Fruit fly (Drosophila melanogaster) whole organism, embryonic: ENCODE measurements around the gene Coq2.

Experiments
- Atf3 ChIP-seq: fragments of 200-800 bp; sonication (Bioruptor generic); optimal IDR thresholded peaks from 3 replicates; lab custom pipeline; 2016; ENCODE audit warnings: missing biosample characterization, missing genetic modification characterization
- CG12299 ChIP-seq: fragments of 200-800 bp; sonication (Bioruptor generic); optimal IDR thresholded peaks from 2 replicates; lab custom pipeline; 2018; ENCODE audit warnings: missing biosample characterization, mild to moderate bottlenecking, missing genetic modification characterization
- CG12391 ChIP-seq: fragments of 200-800 bp; sonication (Bioruptor generic); optimal IDR thresholded peaks from 3 replicates; lab custom pipeline; 2018; ENCODE audit warnings: missing biosample characterization, mild to moderate bottlenecking, missing genetic modification characterization, moderate library complexity
- CG12744 ChIP-seq: fragments of 200-800 bp; sonication (Bioruptor generic); optimal IDR thresholded peaks from 2 replicates; lab custom pipeline; 2016; ENCODE audit warnings: missing biosample characterization, missing genetic modification characterization
- CG12769 ChIP-seq: fragments of 200-800 bp; sonication (Bioruptor generic); optimal IDR thresholded peaks from 2 replicates; lab custom pipeline; 2019; ENCODE audit warnings: missing biosample characterization, mild to moderate bottlenecking, missing genetic modification characterization, moderate library complexity
- CG13123 ChIP-seq: fragments of 200-800 bp; sonication (Bioruptor generic); optimal IDR thresholded peaks from 2 replicates; lab custom pipeline; 2016; ENCODE audit warnings: missing biosample characterization, missing genetic modification characterization
- CG13424 ChIP-seq: fragments of 200-800 bp; sonication (Bioruptor generic); optimal IDR thresholded peaks from 2 replicates; lab custom pipeline; 2019; ENCODE audit warnings: missing biosample characterization, mild to moderate bottlenecking, missing genetic modification characterization, moderate library complexity
- CG16779 ChIP-seq: fragments of 200-800 bp; sonication (Bioruptor generic); IDR thresholded peaks from 2 replicates; pipeline ENCODE4 v1.3.6; 2022; ENCODE audit warnings: missing biosample characterization, missing genetic modification characterization
- CG17359 ChIP-seq: fragments of 200-800 bp; sonication (Bioruptor generic); optimal IDR thresholded peaks from 3 replicates; lab custom pipeline; 2018; ENCODE audit warnings: missing biosample characterization, mild to moderate bottlenecking, missing genetic modification characterization, moderate library complexity
- CG17568 ChIP-seq: fragments of 200-800 bp; sonication (Bioruptor generic); optimal IDR thresholded peaks from 2 replicates; lab custom pipeline; 2018; ENCODE audit warnings: missing biosample characterization, mild to moderate bottlenecking, missing genetic modification characterization, moderate library complexity
- CG31388 ChIP-seq: fragments of 200-800 bp; sonication (Bioruptor generic); optimal IDR thresholded peaks from 2 replicates; lab custom pipeline; 2016; ENCODE audit warnings: missing biosample characterization, missing genetic modification characterization
- CG3847 ChIP-seq: fragments of 200-800 bp; sonication (Bioruptor generic); IDR thresholded peaks from 2 replicates; pipeline ENCODE4 v1.3.6; 2022; ENCODE audit warnings: missing biosample characterization, missing genetic modification characterization
- CG4424 ChIP-seq: fragments of 200-800 bp; sonication (Bioruptor generic); optimal IDR thresholded peaks from 3 replicates; lab custom pipeline; 2016; ENCODE audit warnings: missing biosample characterization, missing genetic modification characterization
- CG6272 ChIP-seq: fragments of 200-800 bp; sonication (Bioruptor generic); IDR thresholded peaks from 2 replicates; pipeline ENCODE4 v1.3.6; 2022; ENCODE audit warnings: missing biosample characterization, missing genetic modification characterization
- CTCF ChIP-seq: fragments of 200-800 bp; sonication (Bioruptor generic); optimal IDR thresholded peaks from 2 replicates; lab custom pipeline; 2017; ENCODE audit warnings: missing biosample characterization, mild to moderate bottlenecking, missing genetic modification characterization, moderate library complexity
- Camta ChIP-seq: fragments of 200-800 bp; sonication (Bioruptor generic); optimal IDR thresholded peaks from 2 replicates; lab custom pipeline; 2016; ENCODE audit warnings: missing biosample characterization, missing genetic modification characterization
- CoRest ChIP-seq: fragments of 200-800 bp; sonication (Bioruptor generic); optimal IDR thresholded peaks from 3 replicates; lab custom pipeline; 2018; ENCODE audit warnings: missing biosample characterization, mild to moderate bottlenecking, missing genetic modification characterization, moderate library complexity
- Dll ChIP-seq: fragments of 200-800 bp; sonication (Bioruptor generic); IDR thresholded peaks from 4 replicates; pipeline ENCODE4 v1.3.6; 2022; ENCODE audit warnings: missing biosample characterization, missing genetic modification characterization; ENCODE audit not compliant: partially characterized antibody
- Doc2 ChIP-seq: fragments of 200-800 bp; sonication (Bioruptor generic); IDR thresholded peaks from 2 replicates; pipeline ENCODE4 v1.3.6; 2022; ENCODE audit warnings: missing biosample characterization, missing genetic modification characterization
- Fer1 ChIP-seq: fragments of 200-800 bp; sonication (Bioruptor generic); optimal IDR thresholded peaks from 2 replicates; lab custom pipeline; 2017; ENCODE audit warnings: missing biosample characterization, mild to moderate bottlenecking, missing genetic modification characterization
- Fer3 ChIP-seq: fragments of 200-800 bp; sonication (Bioruptor generic); optimal IDR thresholded peaks from 2 replicates; lab custom pipeline; 2018; ENCODE audit warnings: missing biosample characterization, mild to moderate bottlenecking, missing genetic modification characterization, moderate library complexity
- GATAe ChIP-seq: fragments of 200-800 bp; sonication (Bioruptor generic); conservative IDR thresholded peaks from 2 replicates; pipeline ENCODE4 v1.3.6; 2022; ENCODE audit warnings: missing biosample characterization, missing genetic modification characterization
- H15 ChIP-seq: fragments of 200-800 bp; sonication (Bioruptor generic); IDR thresholded peaks from 3 replicates; pipeline ENCODE4 v1.3.6; 2022; ENCODE audit warnings: missing biosample characterization, missing genetic modification characterization
- Lhr ChIP-seq: fragments of 200-800 bp; sonication (Bioruptor generic); optimal IDR thresholded peaks from 3 replicates; lab custom pipeline; 2017; ENCODE audit warnings: mild to moderate bottlenecking, missing biosample characterization, missing genetic modification reagents, missing genetic modification characterization
- Meics ChIP-seq: fragments of 200-800 bp; sonication (Bioruptor generic); optimal IDR thresholded peaks from 2 replicates; lab custom pipeline; 2017; ENCODE audit warnings: missing biosample characterization, mild to moderate bottlenecking, missing genetic modification characterization
- Myb ChIP-seq: fragments of 200-800 bp; sonication (Bioruptor generic); optimal IDR thresholded peaks from 2 replicates; lab custom pipeline; 2016; ENCODE audit warnings: missing biosample characterization, missing genetic modification characterization
- Nf-YB ChIP-seq: fragments of 200-800 bp; sonication (Bioruptor generic); optimal IDR thresholded peaks from 3 replicates; lab custom pipeline; 2019; ENCODE audit warnings: missing biosample characterization, mild to moderate bottlenecking, missing genetic modification characterization, moderate library complexity
- Optix ChIP-seq: fragments of 200-800 bp; sonication (Bioruptor generic); IDR thresholded peaks from 3 replicates; pipeline ENCODE4 v1.3.6; 2022; ENCODE audit warnings: missing biosample characterization, missing genetic modification characterization
- Rx ChIP-seq: fragments of 200-800 bp; sonication (Bioruptor generic); IDR thresholded peaks from 2 replicates; pipeline ENCODE4 v1.3.6; 2022; ENCODE audit warnings: missing biosample characterization, missing genetic modification characterization
- Vsx1 ChIP-seq: fragments of 200-800 bp; sonication (Bioruptor generic); optimal IDR thresholded peaks from 2 replicates; lab custom pipeline; 2017; ENCODE audit warnings: missing biosample characterization, mild to moderate bottlenecking, missing genetic modification characterization, missing genetic modification reagents
- Xrp1 ChIP-seq: fragments of 200-800 bp; sonication (Bioruptor generic); IDR thresholded peaks from 2 replicates; pipeline ENCODE4 v1.3.6; 2022; ENCODE audit warnings: missing biosample characterization, missing genetic modification characterization
- chinmo ChIP-seq: fragments of 200-800 bp; sonication (Bioruptor generic); IDR thresholded peaks from 4 replicates; pipeline ENCODE4 v1.3.6; 2022; ENCODE audit warnings: missing biosample characterization, missing genetic modification characterization; ENCODE audit not compliant: partially characterized antibody
- cwo ChIP-seq: fragments of 200-800 bp; sonication (Bioruptor generic); optimal IDR thresholded peaks from 3 replicates; lab custom pipeline; 2017; ENCODE audit warnings: missing biosample characterization, missing genetic modification characterization, mild to moderate bottlenecking, moderate library complexity, missing genetic modification reagents
- dmrt11E ChIP-seq: fragments of 200-800 bp; sonication (Bioruptor generic); optimal IDR thresholded peaks from 3 replicates; lab custom pipeline; 2018; ENCODE audit warnings: missing biosample characterization, mild to moderate bottlenecking, missing genetic modification characterization, moderate library complexity
- dysf ChIP-seq: fragments of 200-800 bp; sonication (Bioruptor generic); IDR thresholded peaks from 3 replicates; pipeline ENCODE4 v1.3.6; 2022; ENCODE audit warnings: missing biosample characterization, missing genetic modification characterization
- ftz-f1 ChIP-seq: fragments of 200-800 bp; sonication (Bioruptor generic); optimal IDR thresholded peaks from 2 replicates; lab custom pipeline; 2016; ENCODE audit warnings: missing biosample characterization, missing genetic modification characterization
- gro ChIP-seq: fragments of 200-800 bp; sonication (Bioruptor generic); optimal IDR thresholded peaks from 2 replicates; lab custom pipeline; 2016; ENCODE audit warnings: missing biosample characterization, missing genetic modification characterization
- gsb-n ChIP-seq: fragments of 200-800 bp; sonication (Bioruptor generic); optimal IDR thresholded peaks from 3 replicates; lab custom pipeline; 2018; ENCODE audit warnings: missing biosample characterization, mild to moderate bottlenecking, missing genetic modification characterization
- gt ChIP-seq: fragments of 200-800 bp; sonication (Bioruptor generic); IDR thresholded peaks from 2 replicates; pipeline ENCODE4 v1.3.6; 2022; ENCODE audit warnings: missing biosample characterization, missing genetic modification characterization
- ham ChIP-seq: fragments of 200-800 bp; sonication (Bioruptor generic); IDR thresholded peaks from 2 replicates; pipeline ENCODE4 v1.3.6; 2022; ENCODE audit warnings: missing biosample characterization, missing genetic modification characterization
- kni ChIP-seq: fragments of 200-800 bp; sonication (Bioruptor generic); optimal IDR thresholded peaks from 3 replicates; lab custom pipeline; 2017; ENCODE audit warnings: mild to moderate bottlenecking, missing biosample characterization, missing genetic modification reagents, missing genetic modification characterization
- onecut ChIP-seq: fragments of 200-800 bp; sonication (Bioruptor generic); IDR thresholded peaks from 2 replicates; pipeline ENCODE4 v1.3.6; 2022; ENCODE audit warnings: missing biosample characterization, missing genetic modification characterization
- pita ChIP-seq: fragments of 200-800 bp; sonication (Bioruptor generic); optimal IDR thresholded peaks from 2 replicates; lab custom pipeline; 2017; ENCODE audit warnings: missing biosample characterization, mild to moderate bottlenecking, missing genetic modification characterization
- pum ChIP-seq: fragments of 200-800 bp; sonication (Bioruptor generic); optimal IDR thresholded peaks from 2 replicates; lab custom pipeline; 2016; ENCODE audit warnings: missing biosample characterization, missing genetic modification characterization
- repo ChIP-seq: fragments of 200-800 bp; sonication (Bioruptor generic); optimal IDR thresholded peaks from 2 replicates; lab custom pipeline; 2016; ENCODE audit warnings: missing biosample characterization, missing genetic modification characterization
- ro ChIP-seq: fragments of 200-800 bp; sonication (Bioruptor generic); IDR thresholded peaks from 2 replicates; pipeline ENCODE4 v1.3.6; 2022; ENCODE audit warnings: missing biosample characterization, missing genetic modification characterization
- sens-2 ChIP-seq: fragments of 200-800 bp; sonication (Bioruptor generic); IDR thresholded peaks from 2 replicates; pipeline ENCODE4 v1.3.6; 2022; ENCODE audit warnings: missing biosample characterization, missing genetic modification characterization
- sna ChIP-seq: fragments of 200-800 bp; sonication (Bioruptor generic); IDR thresholded peaks from 2 replicates; pipeline ENCODE4 v1.3.6; 2022; ENCODE audit warnings: missing biosample characterization, missing genetic modification characterization; ENCODE audit not compliant: partially characterized antibody
- so ChIP-seq: fragments of 200-800 bp; sonication (Bioruptor generic); IDR thresholded peaks from 3 replicates; pipeline ENCODE4 v1.3.6; 2022; ENCODE audit warnings: missing biosample characterization, missing genetic modification characterization
- tna ChIP-seq: fragments of 200-800 bp; sonication (Bioruptor generic); IDR thresholded peaks from 2 replicates; pipeline ENCODE4 v1.3.6; 2022; ENCODE audit warnings: missing biosample characterization, missing genetic modification characterization; ENCODE audit not compliant: partially characterized antibody

The Coq2 gene

dm6 chr3R:8300928-8301752 lies 15.2 kb downstream of the Coq2 start, which contains the start of the genes CG9626 and mRpL1 (continued):
- peak; percentile 34 for TF ChIP-seq CG12391
- TF ChIP-seq CG12769 (tag; lab: Kevin White, UChicago): peak; percentile 41
- TF ChIP-seq Camta: peak; percentile 31
- no peak for TF ChIP-seq CG16779 (GFP tag; lab: Robert Waterston, UW)
- TF ChIP-seq tna (GFP tag; lab: Robert Waterston, UW): no peak
- TF ChIP-seq Atf3 (GFP tag; lab: Kevin White, UChicago): no peak
- no peak for TF ChIP-seq Xrp1 (GFP tag; lab: Robert Waterston, UW)
- 0 out of 4 replicates have a peak, but pooled peaks have one; percentile 13 for TF ChIP-seq Dll (GFP tag; lab: Robert Waterston, UW)
- TF ChIP-seq Myb (GFP tag; lab: Kevin White, UChicago): peak; percentile 99
- no peak for TF ChIP-seq Nf-YB (GFP tag; lab: Kevin White, UChicago)
- TF ChIP-seq Vsx1 (GFP tag; lab: Kevin White, UChicago): no peak
- TF ChIP-seq CG13123: no peak
- no peak for TF ChIP-seq sna (GFP tag; lab: Robert Waterston, UW)
- TF ChIP-seq CG12299 (tag; lab: Kevin White, UChicago): no peak
- TF ChIP-seq gt (GFP tag; lab: Robert Waterston, UW): no peak
- TF ChIP-seq ro (GFP tag; lab: Robert Waterston, UW): no peak
- peak; percentile 86 for TF ChIP-seq Lhr (GFP tag; lab: Kevin White, UChicago)
- no peak for TF ChIP-seq kni (GFP tag; lab: Kevin White, UChicago)
- no peak for TF ChIP-seq Rx (GFP tag; lab: Robert Waterston, UW)
- TF ChIP-seq CG6272 (GFP tag; lab: Robert Waterston, UW): no peak
- TF ChIP-seq CG31388: no peak
- peak; percentile 6 for TF ChIP-seq dmrt11E (tag; lab: Kevin White, UChicago)
- TF ChIP-seq CG17359 (tag; lab: Kevin White, UChicago): no peak
- TF ChIP-seq Fer1 (GFP tag; lab: Kevin White, UChicago): no peak
- TF ChIP-seq ham (GFP tag; lab: Robert Waterston, UW): no peak
- no peak for TF ChIP-seq CG4424
- no peak for TF ChIP-seq H15 (GFP tag; lab: Robert Waterston, UW)
- no peak for TF ChIP-seq cwo (GFP tag; lab: Kevin White, UChicago)
- peak; percentile 45 for TF ChIP-seq CoRest (tag; lab: Kevin White, UChicago)
- TF ChIP-seq CTCF: peak; percentile 82
- peak; percentile 94 for TF ChIP-seq ftz-f1 (GFP tag; lab: Kevin White, UChicago)
- 0 out of 4 replicates have a peak, but pooled peaks have one; percentile 23 for TF ChIP-seq chinmo (GFP tag; lab: Robert Waterston, UW)
- peak; percentile 9 for TF ChIP-seq Meics (GFP tag; lab: Kevin White, UChicago)
- no peak for TF ChIP-seq CG13424 (tag; lab: Kevin White, UChicago)
- no peak for TF ChIP-seq gsb-n (tag; lab: Kevin White, UChicago)
- TF ChIP-seq Optix (GFP tag; lab: Robert Waterston, UW): no peak
- peak; percentile 1 for TF ChIP-seq pum
- TF ChIP-seq sens-2 (GFP tag; lab: Robert Waterston, UW): no peak
- TF ChIP-seq gro (GFP tag; lab: Kevin White, UChicago): no peak
- no peak for TF ChIP-seq repo (GFP tag; lab: Kevin White, UChicago)
- peak; percentile 43 for TF ChIP-seq CG3847 (GFP tag; lab: Robert Waterston, UW)
- TF ChIP-seq so: no peak
- TF ChIP-seq Fer3 (tag; lab: Kevin White, UChicago): no peak
- no peak for TF ChIP-seq Doc2
- TF ChIP-seq GATAe (GFP tag; lab: Robert Waterston, UW): peak; percentile 70; the same call in 1 of the 2 replicates
- TF ChIP-seq CG17568: no peak
- TF ChIP-seq onecut (GFP tag; lab: Robert Waterston, UW): no peak
- peak; percentile 94 for TF ChIP-seq pita (GFP tag; lab: Kevin White, UChicago)
- TF ChIP-seq CG12744 (GFP tag; lab: Kevin White, UChicago): no peak
- no peak for TF ChIP-seq dysf (GFP tag; lab: Robert Waterston, UW)
